Fruit fly (Drosophila melanogaster): ENCODE measurements around the gene Mpcp2.

DNA sequence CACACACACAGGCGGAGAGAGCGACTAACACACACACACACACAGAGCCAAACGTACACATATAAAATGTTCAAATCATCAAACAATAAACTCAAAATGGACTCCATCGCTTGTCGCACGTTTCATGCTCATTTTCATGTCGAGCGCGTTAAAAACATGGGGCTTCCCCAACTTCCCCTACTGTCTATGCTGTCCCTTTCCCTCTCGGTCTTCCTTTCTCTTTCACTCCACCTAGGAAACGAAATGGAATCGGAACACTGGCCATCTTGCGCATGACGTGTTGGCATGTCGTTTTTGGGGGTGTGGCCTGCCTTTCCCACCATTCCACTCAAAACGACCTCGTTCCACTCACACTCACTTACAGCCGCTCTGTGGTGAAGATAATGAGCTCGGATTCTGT is 41.4 kb downstream of the Mpcp2 start:
- TF ChIP-seq Hr96 (GFP tag; optimal IDR thresholded peaks at IDR 0.05): no peak
- TF ChIP-seq CG1620 (GFP tag; optimal IDR thresholded peaks at IDR 0.05): no peak

Measured in whole organism, adult.